Worm (Caenorhabditis elegans): Measurements from ENCODE around the gene C06B8.2.

The C06B8.2 gene

DNA sequence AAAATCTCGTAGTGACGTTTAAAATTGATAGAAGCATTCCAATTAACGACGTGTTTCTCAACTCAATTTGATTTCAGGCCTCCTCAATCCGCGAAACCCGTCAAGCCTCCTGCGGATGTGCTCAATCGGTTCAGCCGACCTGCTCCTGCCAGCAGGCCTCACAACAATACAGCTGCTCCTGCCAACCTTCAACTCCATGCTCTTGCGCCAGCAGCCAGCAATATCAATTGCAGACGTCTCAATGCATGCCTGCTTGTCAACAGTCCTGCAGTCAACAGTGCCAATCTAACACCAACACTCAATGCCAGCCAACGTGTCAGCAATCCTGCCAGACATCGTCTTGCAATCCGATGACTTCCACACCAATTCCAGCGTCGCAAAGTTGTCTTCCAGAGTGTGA is 12.5 kb downstream of the C06B8.2 start:
- TF ChIP-seq lim-6 (tag; optimal IDR thresholded peaks at IDR 0.05): no peak
- TF ChIP-seq madf-2 (tag; optimal IDR thresholded peaks at IDR 0.05): no peak
- no peak for TF ChIP-seq ceh-45 (GFP tag; IDR thresholded peaks at IDR 0.05)
- no peak for TF ChIP-seq pqm-1 (tag; optimal IDR thresholded peaks at IDR 0.05)

DNA sequence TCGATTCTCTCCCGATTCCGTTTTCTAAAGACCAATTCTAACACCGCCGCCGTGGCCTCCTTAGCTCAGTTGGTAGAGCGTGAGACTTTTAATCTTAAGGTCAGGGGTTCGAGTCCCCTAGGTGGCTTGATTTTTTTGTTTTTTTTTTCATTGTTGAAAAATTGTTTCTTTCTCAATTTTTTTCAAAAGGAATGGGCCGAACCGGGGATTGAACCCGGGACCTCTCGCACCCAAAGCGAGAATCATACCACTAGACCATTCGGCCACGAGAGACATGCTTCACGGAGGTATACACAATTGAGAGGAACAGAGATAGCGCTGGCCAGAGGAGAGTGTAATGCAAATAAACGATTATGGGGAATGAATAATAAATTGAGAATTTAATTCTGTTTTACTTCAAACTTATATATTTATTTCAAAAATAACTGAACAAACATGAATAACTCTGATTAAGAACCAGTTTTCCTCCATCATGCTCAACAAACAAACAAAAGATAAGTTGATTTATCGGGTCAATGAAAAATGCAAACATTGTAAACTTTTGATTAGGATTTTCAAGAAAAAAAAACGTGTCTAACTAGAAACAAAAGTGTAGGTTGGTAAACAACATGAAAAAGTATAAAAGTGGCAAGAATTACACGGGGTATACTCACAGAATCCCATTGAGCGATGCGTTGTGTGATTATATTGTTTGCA is 13.4 kb downstream of the C06B8.2 start, which contains the start of gene pqn-71:
Gene pqn-71 (plus strand): TSS at position 646 of the 696 bp plus-strand sequence.
- TF ChIP-seq npax-4 (tag; optimal IDR thresholded peaks at IDR 0.05) (peak; percentile 71), nfya-1 (tag; optimal IDR thresholded peaks at IDR 0.05) (peak; percentile 77), fkh-6 (tag; optimal IDR thresholded peaks at IDR 0.05) (peak; percentile 83), F13H6.1 (tag; optimal IDR thresholded peaks at IDR 0.05) (peak; percentile 76), unc-86 (tag; optimal IDR thresholded peaks at IDR 0.05) (peak; percentile 83), ceh-18 (tag; optimal IDR thresholded peaks at IDR 0.05) (peak; percentile 72), elt-2 (tag; optimal IDR thresholded peaks at IDR 0.05) (peak; percentile 91), rnt-1 (tag; optimal IDR thresholded peaks at IDR 0.05) (peak; percentile 81), ceh-6 (GFP tag; optimal IDR thresholded peaks at IDR 0.05) (peak; percentile 79), nhr-232 (tag; optimal IDR thresholded peaks at IDR 0.05) (peak; percentile 79), ceh-22 (tag; optimal IDR thresholded peaks at IDR 0.05) (no peak), syd-9 (tag; optimal IDR thresholded peaks at IDR 0.05) (peak; percentile 84), elt-4 (tag; optimal IDR thresholded peaks at IDR 0.05) (no peak), sox-2 (GFP tag; IDR thresholded peaks at IDR 0.05) (peak; percentile 72), hlh-15 (tag; optimal IDR thresholded peaks at IDR 0.05) (peak; percentile 69), unc-3 (GFP tag; conservative IDR thresholded peaks at IDR 0.05) (peak; percentile 75), unc-3 (tag; optimal IDR thresholded peaks at IDR 0.05) (peak; percentile 88), hlh-8 (tag; optimal IDR thresholded peaks at IDR 0.05) (peak; percentile 39), ceh-48 (tag; optimal IDR thresholded peaks at IDR 0.05) (peak; percentile 53), ceh-19 (GFP tag; optimal IDR thresholded peaks at IDR 0.05) (peak; percentile 84), C38D4.7 (GFP tag; optimal IDR thresholded peaks at IDR 0.05) (peak; percentile 72), lin-11 (tag; optimal IDR thresholded peaks at IDR 0.05) (peak; percentile 74), ceh-24 (tag; optimal IDR thresholded peaks at IDR 0.05) (peak; percentile 66), fkh-10 (GFP tag; optimal IDR thresholded peaks at IDR 0.05) (no peak), ahr-1 (tag; optimal IDR thresholded peaks at IDR 0.05) (peak; percentile 40), pax-1 (tag; optimal IDR thresholded peaks at IDR 0.05) (no peak), hlh-30 (tag; optimal IDR thresholded peaks at IDR 0.05; ENCODE audit: insufficient read depth) (peak; percentile 47), ttx-3 (tag; optimal IDR thresholded peaks at IDR 0.05) (peak; percentile 84), dmd-4 (tag; optimal IDR thresholded peaks at IDR 0.05; ENCODE audit: borderline replicate concordance) (peak; percentile 93), pros-1 (tag; optimal IDR thresholded peaks at IDR 0.05) (peak; percentile 29), pha-4 (tag; optimal IDR thresholded peaks at IDR 0.05) (no peak), ceh-45 (GFP tag; IDR thresholded peaks at IDR 0.05) (peak; percentile 73), unc-42 (tag; optimal IDR thresholded peaks at IDR 0.05) (peak; percentile 2), ref-2 (tag; optimal IDR thresholded peaks at IDR 0.05) (peak; percentile 79), ceh-9 (tag; optimal IDR thresholded peaks at IDR 0.05) (peak; percentile 18), ets-4 (tag; optimal IDR thresholded peaks at IDR 0.05) (peak; percentile 34), K09A11.1 (tag; optimal IDR thresholded peaks at IDR 0.05; ENCODE audit: insufficient read depth) (peak; percentile 73), ceh-14 (tag; optimal IDR thresholded peaks at IDR 0.05) (peak; percentile 89), tbx-2 (tag; optimal IDR thresholded peaks at IDR 0.05) (peak; percentile 82), lim-6 (tag; optimal IDR thresholded peaks at IDR 0.05) (peak; percentile 72), sox-4 (tag; optimal IDR thresholded peaks at IDR 0.05) (peak; percentile 77), fax-1 (tag; optimal IDR thresholded peaks at IDR 0.05) (peak; percentile 80), C08G9.2 (tag; optimal IDR thresholded peaks at IDR 0.05) (peak; percentile 79), ceh-30 (tag; optimal IDR thresholded peaks at IDR 0.05) (peak; percentile 60), ceh-2 (tag; optimal IDR thresholded peaks at IDR 0.05) (peak; percentile 64), odd-2 (tag; optimal IDR thresholded peaks at IDR 0.05) (no peak), che-1 (tag; optimal IDR thresholded peaks at IDR 0.05) (peak; percentile 80), ama-1 (optimal IDR thresholded peaks at IDR 0.05) (no peak)

Data from whole organism, late embryonic.